Fruit fly (Drosophila melanogaster) whole organism, embryonic: ENCODE data around the gene mirr.

ENCODE experiments used
- CG15011 ChIP-seq: fragments of 200-800 bp; sonication (Bioruptor generic); optimal IDR thresholded peaks from 3 replicates; lab custom pipeline; 2018; ENCODE audit warnings: missing biosample characterization, mild to moderate bottlenecking, missing genetic modification characterization
- CG30431 ChIP-seq: fragments of 200-800 bp; sonication (Bioruptor generic); optimal IDR thresholded peaks from 2 replicates; lab custom pipeline; 2017; ENCODE audit warnings: missing biosample characterization, missing genetic modification characterization
- Deaf1 ChIP-seq: fragments of 200-800 bp; optimal IDR thresholded peaks from 3 replicates; lab custom pipeline; 2019; ENCODE audit warnings: missing biosample characterization, mild to moderate bottlenecking, missing genetic modification characterization, moderate library complexity
- Nf-YB ChIP-seq: fragments of 200-800 bp; sonication (Bioruptor generic); optimal IDR thresholded peaks from 3 replicates; lab custom pipeline; 2019; ENCODE audit warnings: missing biosample characterization, mild to moderate bottlenecking, missing genetic modification characterization, moderate library complexity
- da ChIP-seq: fragments of 200-800 bp; sonication (Bioruptor generic); optimal IDR thresholded peaks from 2 replicates; lab custom pipeline; 2016; ENCODE audit warnings: missing biosample characterization, missing genetic modification characterization

DNA sequence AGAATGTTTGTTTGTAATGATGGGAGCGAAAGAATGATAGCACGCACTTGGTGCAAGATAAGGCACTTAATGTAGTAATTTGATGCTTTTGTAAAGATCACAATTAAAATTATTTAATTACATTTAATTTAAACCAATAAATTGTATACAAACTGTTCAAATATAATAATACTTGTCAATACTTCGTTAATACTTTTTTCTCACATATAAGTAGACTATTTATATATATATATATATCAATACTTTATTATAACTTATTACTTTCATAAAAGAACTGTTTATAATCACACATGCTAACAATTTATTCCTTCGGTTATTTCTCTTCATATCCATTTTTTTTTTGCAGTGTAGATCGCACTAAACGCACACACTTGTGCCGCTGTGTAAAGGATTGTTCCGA lies 24.2 kb downstream of the mirr start:
- no peak for TF ChIP-seq da (GFP tag; lab: Kevin White, UChicago)
- no peak for TF ChIP-seq CG15011 (GFP tag; lab: Kevin White, UChicago)
- TF ChIP-seq Nf-YB (GFP tag; lab: Kevin White, UChicago) = no peak
- TF ChIP-seq Deaf1 (tag; lab: Kevin White, UChicago) = no peak
- TF ChIP-seq CG30431 (GFP tag; lab: Kevin White, UChicago) = no peak
